Fruit fly (Drosophila melanogaster) whole organism, adult: ENCODE data around the gene CG7860.

ENCODE experiments used
- CG11617 ChIP-seq: fragments of 200-800 bp; sonication (Bioruptor generic); optimal IDR thresholded peaks from 2 replicates; lab custom pipeline; 2017; ENCODE audit warnings: mild to moderate bottlenecking, missing biosample characterization, missing genetic modification reagents, missing genetic modification characterization
- CG5204 ChIP-seq: fragments of 200-800 bp; sonication (Bioruptor generic); optimal IDR thresholded peaks from 2 replicates; lab custom pipeline; 2016; ENCODE audit warnings: missing biosample characterization, missing genetic modification characterization
- CG7101 ChIP-seq: fragments of 200-800 bp; sonication (Bioruptor generic); optimal IDR thresholded peaks from 2 replicates; lab custom pipeline; 2018; ENCODE audit warnings: missing biosample characterization, mild to moderate bottlenecking, missing genetic modification characterization, moderate library complexity
- ovo ChIP-seq: fragments of 200-800 bp; sonication (Bioruptor generic); optimal IDR thresholded peaks from 2 replicates; lab custom pipeline; 2016; ENCODE audit warnings: missing biosample characterization, missing genetic modification characterization
- tj ChIP-seq: fragments of 200-800 bp; sonication (Bioruptor generic); optimal IDR thresholded peaks from 3 replicates; lab custom pipeline; 2017; ENCODE audit warnings: missing biosample characterization, mild to moderate bottlenecking, missing genetic modification characterization, moderate library complexity
- toe ChIP-seq: fragments of 200-800 bp; sonication (Bioruptor generic); optimal IDR thresholded peaks from 2 replicates; lab custom pipeline; 2016; ENCODE audit warnings: missing biosample characterization, missing genetic modification characterization

DNA sequence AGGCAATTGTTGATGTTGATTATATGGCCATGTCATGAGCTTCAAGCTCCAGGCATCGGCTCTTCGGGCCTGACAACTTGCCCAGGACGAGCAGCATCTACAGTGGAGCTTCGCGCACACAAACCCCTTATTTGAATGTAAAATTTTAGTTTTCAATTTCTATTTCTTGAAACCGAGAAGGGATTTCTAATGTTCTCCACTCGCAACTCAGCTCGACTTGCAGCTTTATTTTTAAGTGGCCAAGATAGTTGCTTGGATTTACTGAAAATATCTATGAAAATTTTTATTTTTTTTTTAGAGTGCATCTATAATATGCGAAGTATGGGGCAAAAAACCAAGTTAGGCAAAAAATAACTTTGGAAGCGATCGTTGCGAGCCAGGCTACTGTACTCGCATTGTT, 42.2 kb downstream of the CG7860 start:
- no peak for TF ChIP-seq ovo (GFP tag; lab: Kevin White, UChicago)
- TF ChIP-seq CG7101 (tag; lab: Kevin White, UChicago) = no peak
- TF ChIP-seq tj (GFP tag; lab: Kevin White, UChicago) = no peak
- no peak for TF ChIP-seq CG5204
- TF ChIP-seq CG11617 = no peak
- TF ChIP-seq toe (GFP tag; lab: Kevin White, UChicago) = no peak
